Worm (Caenorhabditis elegans) whole organism, L3 larva: ENCODE measurements around the gene srx-1.

Source experiments
- R02D3.7 ChIP-seq: fragments of 150-350 bp; optimal IDR thresholded peaks from 2 replicates; lab custom pipeline; 2014; ENCODE audit warnings: missing biosample characterization, missing genetic modification characterization
- ZK546.5 ChIP-seq: sonication (generic microtip); optimal IDR thresholded peaks from 2 replicates; lab custom pipeline; 2017; ENCODE audit warnings: missing biosample characterization, missing genetic modification characterization
- aly-2 ChIP-seq: fragments of 150-350 bp; optimal IDR thresholded peaks from 2 replicates; lab custom pipeline; 2014; ENCODE audit warnings: missing biosample characterization, missing genetic modification characterization
- ceh-28 ChIP-seq: fragments of 150-350 bp; optimal IDR thresholded peaks from 2 replicates; lab custom pipeline; 2014; ENCODE audit warnings: missing biosample characterization, missing genetic modification reagents, missing genetic modification characterization
- ceh-82 ChIP-seq: fragments of 150-350 bp; optimal IDR thresholded peaks from 2 replicates; lab custom pipeline; 2014; ENCODE audit warnings: missing biosample characterization, missing genetic modification characterization
- ceh-9 ChIP-seq: sonication (generic microtip); optimal IDR thresholded peaks from 2 replicates; lab custom pipeline; 2018; ENCODE audit warnings: missing biosample characterization, missing genetic modification characterization
- elt-1 ChIP-seq: fragments of 150-350 bp; optimal IDR thresholded peaks from 2 replicates; lab custom pipeline; 2014; ENCODE audit warnings: missing biosample characterization, missing genetic modification characterization
- elt-2 ChIP-seq: sonication (generic microtip); optimal IDR thresholded peaks from 2 replicates; lab custom pipeline; 2016; ENCODE audit warnings: missing genetic modification reagents, mild to moderate bottlenecking, missing genetic modification characterization, missing compliant biosample characterization
- elt-3 ChIP-seq, 3 experiments: fragments of 150-350 bp in 1 of 3; sonication (generic microtip) in 2 of 3; optimal IDR thresholded peaks; 2 replicates in 2 of 3; 4 replicates in 1 of 3; lab custom pipeline; 2014 to 2017; ENCODE audit warnings: missing biosample characterization in 3 of 3, missing genetic modification characterization in 3 of 3
- fkh-10 ChIP-seq: sonication (generic microtip); optimal IDR thresholded peaks from 2 replicates; lab custom pipeline; 2017; ENCODE audit warnings: missing biosample characterization, missing genetic modification reagents, missing genetic modification characterization
- fkh-2 ChIP-seq: fragments of 150-350 bp; optimal IDR thresholded peaks from 2 replicates; lab custom pipeline; 2014; ENCODE audit warnings: missing biosample characterization, missing genetic modification reagents, missing genetic modification characterization
- fos-1 ChIP-seq: fragments of 150-350 bp; optimal IDR thresholded peaks from 2 replicates; lab custom pipeline; 2014; ENCODE audit warnings: missing biosample characterization, missing genetic modification characterization
- hmg-11 ChIP-seq: sonication (generic microtip); optimal IDR thresholded peaks from 2 replicates; lab custom pipeline; 2016; ENCODE audit warnings: missing genetic modification characterization, missing compliant biosample characterization
- lin-15B ChIP-seq: fragments of 150-350 bp; optimal IDR thresholded peaks from 2 replicates; lab custom pipeline; 2014; ENCODE audit warnings: missing biosample characterization, missing genetic modification characterization
- lin-39 ChIP-seq: fragments of 150-350 bp; optimal IDR thresholded peaks from 2 replicates; lab custom pipeline; 2018; ENCODE audit warnings: missing biosample characterization, missing genetic modification reagents, missing genetic modification characterization
- mdl-1 ChIP-seq: fragments of 150-350 bp; optimal IDR thresholded peaks from 2 replicates; lab custom pipeline; 2014; ENCODE audit warnings: missing biosample characterization, missing genetic modification characterization
- mml-1 ChIP-seq: fragments of 150-350 bp; sonication (generic microtip); optimal IDR thresholded peaks from 3 replicates; lab custom pipeline; 2014; ENCODE audit warnings: missing biosample characterization, missing genetic modification characterization
- nfya-1 ChIP-seq: sonication (generic microtip); optimal IDR thresholded peaks from 2 replicates; lab custom pipeline; 2017; ENCODE audit warnings: missing genetic modification characterization, mild to moderate bottlenecking, missing compliant biosample characterization, antibody characterized with exemption, moderate library complexity; ENCODE audit not compliant: insufficient read depth
- nhr-11 ChIP-seq: fragments of 150-350 bp; optimal IDR thresholded peaks from 2 replicates; lab custom pipeline; 2014; ENCODE audit warnings: missing biosample characterization, missing genetic modification characterization
- nhr-12 ChIP-seq: fragments of 150-350 bp; optimal IDR thresholded peaks from 2 replicates; lab custom pipeline; 2014; ENCODE audit warnings: missing biosample characterization, missing genetic modification characterization
- nhr-23 ChIP-seq: fragments of 150-350 bp; optimal IDR thresholded peaks from 2 replicates; lab custom pipeline; 2014; ENCODE audit warnings: missing biosample characterization, missing genetic modification reagents, missing genetic modification characterization
- nhr-237 ChIP-seq: fragments of 150-350 bp; optimal IDR thresholded peaks from 2 replicates; lab custom pipeline; 2014; ENCODE audit warnings: missing biosample characterization, missing genetic modification characterization
- nhr-28 ChIP-seq: fragments of 150-350 bp; optimal IDR thresholded peaks from 2 replicates; lab custom pipeline; 2014; ENCODE audit warnings: missing biosample characterization, missing genetic modification characterization
- nhr-67 ChIP-seq: fragments of 150-350 bp; optimal IDR thresholded peaks from 2 replicates; lab custom pipeline; 2014; ENCODE audit warnings: missing biosample characterization, missing genetic modification characterization
- nhr-76 ChIP-seq: fragments of 150-350 bp; sonication (generic microtip); optimal IDR thresholded peaks from 5 replicates; lab custom pipeline; 2014; ENCODE audit warnings: missing biosample characterization, missing genetic modification characterization
- pqm-1 ChIP-seq: fragments of 150-350 bp; optimal IDR thresholded peaks from 2 replicates; lab custom pipeline; 2017; ENCODE audit warnings: missing biosample characterization, missing genetic modification characterization, inconsistent platforms
- skn-1 ChIP-seq: fragments of 150-350 bp; optimal IDR thresholded peaks from 2 replicates; lab custom pipeline; 2014; ENCODE audit warnings: missing biosample characterization, missing genetic modification characterization
- snpc-4 ChIP-seq: fragments of 150-350 bp; optimal IDR thresholded peaks from 2 replicates; lab custom pipeline; 2014; ENCODE audit warnings: missing biosample characterization, missing genetic modification characterization
- tbx-2 ChIP-seq: sonication (generic microtip); optimal IDR thresholded peaks from 2 replicates; lab custom pipeline; 2016; ENCODE audit warnings: mild to moderate bottlenecking, missing genetic modification characterization, missing compliant biosample characterization
- unc-39 ChIP-seq: sonication (generic microtip); optimal IDR thresholded peaks from 4 replicates; lab custom pipeline; 2017; ENCODE audit warnings: missing biosample characterization, missing genetic modification characterization
- unc-62 ChIP-seq: fragments of 150-350 bp; sonication (generic microtip); optimal IDR thresholded peaks from 4 replicates; lab custom pipeline; 2014; ENCODE audit warnings: missing biosample characterization, missing genetic modification reagents, missing genetic modification characterization
- zag-1 ChIP-seq: fragments of 150-350 bp; optimal IDR thresholded peaks from 2 replicates; lab custom pipeline; 2014; ENCODE audit warnings: missing biosample characterization, missing genetic modification characterization
- ztf-11 ChIP-seq: fragments of 150-350 bp; optimal IDR thresholded peaks from 2 replicates; lab custom pipeline; 2014; ENCODE audit warnings: missing biosample characterization, missing genetic modification characterization
- ztf-4 ChIP-seq: fragments of 150-350 bp; optimal IDR thresholded peaks from 2 replicates; lab custom pipeline; 2014; ENCODE audit warnings: missing biosample characterization, missing genetic modification characterization

srx-1 gene

ce11 chrV:9035685-9036084, 32.2 kb downstream of the srx-1 start, which contains the start of gene srsx-34:
Gene srsx-34, plus strand, starts transcription at chrV:9035985.
- TF ChIP-seq nhr-28 (tag; lab: Kevin White, UChicago) = no peak
- TF ChIP-seq aly-2 (tag; lab: Kevin White, UChicago) = no peak
- TF ChIP-seq mml-1 (tag; lab: Kevin White, UChicago) = no peak
- no peak for TF ChIP-seq snpc-4 (tag; lab: Kevin White, UChicago)
- TF ChIP-seq nhr-12 (tag; lab: Kevin White, UChicago) = no peak
- TF ChIP-seq nhr-67 (tag; lab: Kevin White, UChicago) = no peak
- no peak for TF ChIP-seq lin-15B (tag; lab: Kevin White, UChicago)
- no peak for TF ChIP-seq fos-1 (tag; lab: Kevin White, UChicago)
- TF ChIP-seq skn-1 (tag; lab: Kevin White, UChicago) = no peak
- no peak for TF ChIP-seq fkh-2 (tag; lab: Kevin White, UChicago)
- TF ChIP-seq unc-62 (GFP tag; lab: Kevin White, UChicago) = no peak
- no peak for TF ChIP-seq mdl-1 (tag; lab: Kevin White, UChicago)
- no peak for TF ChIP-seq ztf-4 (tag; lab: Kevin White, UChicago)
- TF ChIP-seq R02D3.7 (tag; lab: Kevin White, UChicago) = no peak
- TF ChIP-seq pqm-1 = no peak
- TF ChIP-seq unc-39 = no peak
- TF ChIP-seq elt-2 (tag; lab: Kevin White, UChicago) = no peak
- TF ChIP-seq fkh-10 (GFP tag; lab: Kevin White, UChicago) = no peak

ce11 chrV:9041030-9041429, 37.6 kb downstream of the srx-1 start, which contains the start of gene cyp-33B1:
Gene cyp-33B1, plus strand, starts transcription at chrV:9041330.
- TF ChIP-seq nhr-23 (tag; lab: Kevin White, UChicago) = no peak
- no peak for TF ChIP-seq hmg-11 (tag; lab: Kevin White, UChicago)
- no peak for TF ChIP-seq unc-39
- no peak for TF ChIP-seq fkh-2 (tag; lab: Kevin White, UChicago)
- TF ChIP-seq fos-1 (tag; lab: Kevin White, UChicago) = no peak
- TF ChIP-seq ZK546.5 (tag; lab: Kevin White, UChicago) = no peak
- no peak for TF ChIP-seq fkh-10 (GFP tag; lab: Kevin White, UChicago)
- no peak for TF ChIP-seq ztf-11
- no peak for TF ChIP-seq ceh-9 (tag; lab: Kevin White, UChicago)
- TF ChIP-seq ceh-82 (tag; lab: Kevin White, UChicago) = no peak

ce11 chrV:9044871-9045270, 41.4 kb downstream of the srx-1 start, which contains the start of gene nhr-30:
Gene nhr-30, plus strand, starts transcription at chrV:9045171.
- TF ChIP-seq nhr-237 (tag; lab: Kevin White, UChicago) (no peak), tbx-2 (tag; lab: Kevin White, UChicago) (no peak), hmg-11 (tag; lab: Kevin White, UChicago) (no peak), elt-2 (tag; lab: Kevin White, UChicago) (no peak), unc-62 (GFP tag; lab: Kevin White, UChicago) (no peak), fkh-10 (GFP tag; lab: Kevin White, UChicago) (no peak), snpc-4 (tag; lab: Kevin White, UChicago) (no peak), nfya-1 (no peak), elt-3 (tag; optimal IDR thresholded peaks at IDR 0.05; lab: Kevin White, UChicago) (no peak), ZK546.5 (tag; lab: Kevin White, UChicago) (no peak), lin-39 (tag; lab: Kevin White, UChicago) (no peak), zag-1 (tag; lab: Kevin White, UChicago) (no peak), ztf-4 (tag; lab: Kevin White, UChicago) (no peak), nhr-76 (tag; lab: Kevin White, UChicago) (no peak)

ce11 chrV:9047555-9048049, 44.1 kb downstream of the srx-1 start, which contains the start of gene C25E10.17:
Gene C25E10.17, minus strand, starts transcription at chrV:9047605.
- TF ChIP-seq unc-39 (no peak), skn-1 (tag; lab: Kevin White, UChicago) (no peak), elt-1 (tag; lab: Kevin White, UChicago) (no peak), ceh-28 (tag; lab: Kevin White, UChicago) (no peak), pqm-1 (no peak), mdl-1 (tag; lab: Kevin White, UChicago) (no peak), nhr-11 (tag; lab: Kevin White, UChicago) (peak; percentile 23), nhr-67 (tag; lab: Kevin White, UChicago) (no peak)
